Worm (Caenorhabditis elegans): ENCODE data around the gene T10B5.8.

The T10B5.8 gene

DNA sequence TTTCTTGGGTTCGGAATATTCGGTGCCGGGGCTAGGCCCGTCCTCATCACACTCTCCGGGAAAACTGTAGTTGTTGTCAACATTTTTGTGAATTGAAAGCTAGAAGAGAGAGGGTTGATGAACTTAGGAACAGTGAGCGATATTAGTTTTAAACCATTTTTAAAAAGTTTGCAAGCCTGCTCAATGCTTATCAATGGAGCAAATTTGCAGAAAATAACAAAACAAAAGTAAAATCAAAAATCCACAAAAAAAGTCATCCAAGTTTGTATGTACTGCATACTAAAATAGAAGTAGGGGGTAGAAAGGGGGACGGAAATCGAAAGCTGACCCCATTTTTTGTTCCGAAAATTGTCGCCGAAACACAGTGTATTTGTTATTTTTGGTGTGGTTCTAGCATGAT lies 14.3 kb downstream of the T10B5.8 start, which contains the start of gene T10B5.10:
Gene T10B5.10 (minus strand): TSS at position 101 of the 400 bp plus-strand sequence.
- TF ChIP-seq nhr-48 (tag; optimal IDR thresholded peaks at IDR 0.05) (no peak), nhr-76 (tag; optimal IDR thresholded peaks at IDR 0.05) (no peak), skn-1 (tag; optimal IDR thresholded peaks at IDR 0.05) (no peak), unc-62 (GFP tag; optimal IDR thresholded peaks at IDR 0.05 in 1 of 2) (no peak), unc-62 (tag; optimal IDR thresholded peaks at IDR 0.05) (no peak), madf-9 (GFP tag; conservative IDR thresholded peaks at IDR 0.05) (no peak), nhr-41 (GFP tag; IDR thresholded peaks at IDR 0.05) (no peak), lir-3 (tag; optimal IDR thresholded peaks at IDR 0.05) (no peak), nhr-42 (GFP tag; IDR thresholded peaks at IDR 0.05) (no peak), egl-43 (GFP tag; IDR thresholded peaks at IDR 0.05) (no peak), hmg-1.1 (GFP tag; IDR thresholded peaks at IDR 0.05) (no peak), Y75B8A.6 (GFP tag; IDR thresholded peaks at IDR 0.05) (no peak), F10B5.3 (tag; optimal IDR thresholded peaks at IDR 0.05) (no peak), hlh-11 (tag; optimal IDR thresholded peaks at IDR 0.05) (no peak), D1046.2 (GFP tag; IDR thresholded peaks at IDR 0.05) (no peak), R02D3.7 (tag; optimal IDR thresholded peaks at IDR 0.05) (no peak), F37D6.2 (tag; optimal IDR thresholded peaks at IDR 0.05) (no peak), ZK546.5 (tag; optimal IDR thresholded peaks at IDR 0.05) (no peak), mes-2 (tag; optimal IDR thresholded peaks at IDR 0.05; ENCODE audit: poor library complexity, severe bottlenecking) (no peak), ceh-20 (GFP tag; IDR thresholded peaks at IDR 0.05) (no peak), aly-2 (tag; optimal IDR thresholded peaks at IDR 0.05) (no peak)

ce11 chrV:1857840-1858239 lies 16.0 kb downstream of the T10B5.8 start:
- TF ChIP-seq fkh-10 (GFP tag; optimal IDR thresholded peaks at IDR 0.05) (no peak), unc-62 (GFP tag; optimal IDR thresholded peaks at IDR 0.05 in 1 of 2) (peak in 1 of 2 experiments; percentile 83), unc-62 (tag; optimal IDR thresholded peaks at IDR 0.05) (no peak)

DNA sequence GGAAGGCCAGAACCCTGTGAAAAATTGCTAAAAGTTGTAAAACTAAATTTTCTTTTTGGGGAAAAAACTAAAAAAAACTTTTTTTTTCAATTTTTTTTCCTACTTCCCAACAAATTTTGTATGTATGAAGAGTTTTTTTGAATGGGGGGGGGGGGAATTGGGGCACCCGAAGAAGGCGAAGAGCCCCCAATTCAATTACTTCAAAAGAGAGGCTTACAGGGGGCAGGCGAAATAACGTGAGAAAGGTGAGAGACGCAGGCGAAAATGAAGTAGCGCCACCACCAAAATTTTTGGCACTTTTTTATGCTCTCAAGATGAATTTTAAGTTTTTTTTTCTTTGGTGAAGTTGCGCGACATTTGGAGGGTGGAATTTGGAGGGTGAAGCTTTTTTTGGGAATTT lies 21.1 kb downstream of the T10B5.8 start:
- TF ChIP-seq ctbp-1 (GFP tag; IDR thresholded peaks at IDR 0.05) (0 out of 2 replicates have a peak, but pooled peaks have one; percentile 20), F26F4.8 (GFP tag; conservative IDR thresholded peaks at IDR 0.05) (no peak)

- TF ChIP-seq F37D6.2 (tag; optimal IDR thresholded peaks at IDR 0.05) (no peak), nhr-76 (tag; optimal IDR thresholded peaks at IDR 0.05) (no peak), Y48G9A.11 (GFP tag; IDR thresholded peaks at IDR 0.05) (no peak), nhr-77 (tag; optimal IDR thresholded peaks at IDR 0.05) (no peak), duxl-1 (tag; optimal IDR thresholded peaks at IDR 0.05; ENCODE audit: poor library complexity) (no peak), nhr-237 (tag; optimal IDR thresholded peaks at IDR 0.05) (no peak), lin-29 (GFP tag; IDR thresholded peaks at IDR 0.05) (no peak), Y5F2A.4 (GFP tag; optimal IDR thresholded peaks at IDR 0.05) (no peak), pha-4 (GFP tag; IDR thresholded peaks at IDR 0.05) (no peak), pha-4 (tag; optimal IDR thresholded peaks at IDR 0.05) (no peak), nhr-102 (tag; optimal IDR thresholded peaks at IDR 0.05) (no peak), mxl-3 (GFP tag; optimal IDR thresholded peaks at IDR 0.05) (no peak), zfp-2 (tag; optimal IDR thresholded peaks at IDR 0.05) (no peak), nhr-28 (tag; optimal IDR thresholded peaks at IDR 0.05) (no peak)
These were observed 23.2 kb downstream of the T10B5.8 start for ce11 chrV:1864997-1865396.

ce11 chrV:1868025-1868424 lies 26.2 kb downstream of the T10B5.8 start:
- TF ChIP-seq lin-39 (tag; optimal IDR thresholded peaks at IDR 0.05) = no peak
- TF ChIP-seq spr-1 (tag; optimal IDR thresholded peaks at IDR 0.05) = no peak
- TF ChIP-seq aha-1 (tag) = peak; percentile 81
- TF ChIP-seq zip-2 (tag; optimal IDR thresholded peaks at IDR 0.05) = no peak
- no peak for TF ChIP-seq mxl-2 (GFP tag; conservative IDR thresholded peaks at IDR 0.05)
- TF ChIP-seq nhr-102 (tag; optimal IDR thresholded peaks at IDR 0.05) = no peak
